Fruit fly (Drosophila melanogaster) whole organism, pupa: ENCODE results near the gene c12.2.

Source experiments
- CG10348 ChIP-seq: fragments of 200-800 bp; sonication (Bioruptor generic); IDR thresholded peaks from 2 replicates; pipeline ENCODE4 v1.3.6; 2022; ENCODE audit warnings: missing biosample characterization, missing genetic modification characterization
- CG12605 ChIP-seq: fragments of 200-800 bp; sonication (Bioruptor generic); IDR thresholded peaks from 2 replicates; pipeline ENCODE4 v1.3.6; 2022; ENCODE audit warnings: missing biosample characterization, missing genetic modification characterization
- CG13204 ChIP-seq: fragments of 200-800 bp; sonication (Bioruptor generic); optimal IDR thresholded peaks from 2 replicates; lab custom pipeline; 2018; ENCODE audit warnings: missing biosample characterization, mild to moderate bottlenecking, missing genetic modification characterization, moderate library complexity
- CG14655 ChIP-seq: fragments of 200-800 bp; sonication (Bioruptor generic); optimal IDR thresholded peaks from 3 replicates; lab custom pipeline; 2017; ENCODE audit warnings: mild to moderate bottlenecking, missing biosample characterization, missing genetic modification reagents, missing genetic modification characterization
- CG15710 ChIP-seq: fragments of 200-800 bp; sonication (Bioruptor generic); optimal IDR thresholded peaks from 2 replicates; lab custom pipeline; 2018; ENCODE audit warnings: missing biosample characterization, mild to moderate bottlenecking, missing genetic modification characterization, moderate library complexity
- CG17806 ChIP-seq: fragments of 200-800 bp; sonication (Bioruptor generic); optimal IDR thresholded peaks from 2 replicates; lab custom pipeline; 2018; ENCODE audit warnings: missing biosample characterization, mild to moderate bottlenecking, missing genetic modification characterization, moderate library complexity
- CG32121 ChIP-seq: fragments of 200-800 bp; sonication (Bioruptor generic); IDR thresholded peaks from 2 replicates; pipeline ENCODE4 v1.3.6; 2022; ENCODE audit warnings: missing biosample characterization, missing genetic modification characterization
- CG34367 ChIP-seq: fragments of 200-800 bp; sonication (Bioruptor generic); optimal IDR thresholded peaks from 2 replicates; lab custom pipeline; 2018; ENCODE audit warnings: missing biosample characterization, mild to moderate bottlenecking, missing genetic modification characterization
- CG4496 ChIP-seq: fragments of 200-800 bp; sonication (Bioruptor generic); IDR thresholded peaks from 3 replicates; pipeline ENCODE4 v1.3.6; 2022; ENCODE audit warnings: missing biosample characterization, missing genetic modification characterization
- CG8159 ChIP-seq: fragments of 200-800 bp; sonication (Bioruptor generic); optimal IDR thresholded peaks from 3 replicates; lab custom pipeline; 2018; ENCODE audit warnings: missing biosample characterization, mild to moderate bottlenecking, missing genetic modification characterization, moderate library complexity
- CG8301 ChIP-seq: fragments of 200-800 bp; sonication (Bioruptor generic); optimal IDR thresholded peaks from 2 replicates; lab custom pipeline; 2018; ENCODE audit warnings: missing biosample characterization, mild to moderate bottlenecking, missing genetic modification characterization
- CG9948 ChIP-seq: fragments of 200-800 bp; sonication (Bioruptor generic); optimal IDR thresholded peaks from 2 replicates; lab custom pipeline; 2018; ENCODE audit warnings: missing biosample characterization, mild to moderate bottlenecking, missing genetic modification characterization, moderate library complexity
- D1 ChIP-seq: fragments of 200-800 bp; sonication (Bioruptor generic); optimal IDR thresholded peaks from 2 replicates; lab custom pipeline; 2018; ENCODE audit warnings: missing biosample characterization, mild to moderate bottlenecking, missing genetic modification characterization, moderate library complexity
- EcR ChIP-seq: fragments of 200-800 bp; sonication (Bioruptor generic); optimal IDR thresholded peaks from 3 replicates; lab custom pipeline; 2019; ENCODE audit warnings: missing biosample characterization, missing genetic modification characterization, mild to moderate bottlenecking, moderate library complexity, missing genetic modification reagents
- Ets98B ChIP-seq: fragments of 200-800 bp; sonication (Bioruptor generic); IDR thresholded peaks from 2 replicates; pipeline ENCODE4 v1.3.6; 2022; ENCODE audit warnings: missing biosample characterization, missing genetic modification characterization
- Pif1A ChIP-seq: fragments of 200-800 bp; sonication (Bioruptor generic); optimal IDR thresholded peaks from 3 replicates; lab custom pipeline; 2016; ENCODE audit warnings: missing biosample characterization, missing genetic modification characterization
- Pif1B ChIP-seq: fragments of 200-800 bp; sonication (Bioruptor generic); optimal IDR thresholded peaks from 3 replicates; lab custom pipeline; 2016; ENCODE audit warnings: missing biosample characterization, missing genetic modification characterization
- Snoo ChIP-seq: fragments of 200-800 bp; sonication (Bioruptor generic); optimal IDR thresholded peaks from 3 replicates; lab custom pipeline; 2017; ENCODE audit warnings: missing biosample characterization, mild to moderate bottlenecking, missing genetic modification characterization, inconsistent platforms
- fd96Ca ChIP-seq: fragments of 200-800 bp; sonication (Bioruptor generic); IDR thresholded peaks from 3 replicates; pipeline ENCODE4 v1.3.6; 2022; ENCODE audit warnings: missing biosample characterization, missing genetic modification characterization
- gl ChIP-seq: fragments of 200-800 bp; sonication (Bioruptor generic); optimal IDR thresholded peaks from 2 replicates; lab custom pipeline; 2018; ENCODE audit warnings: missing biosample characterization, mild to moderate bottlenecking, missing genetic modification characterization
- rn ChIP-seq: fragments of 200-800 bp; sonication (Bioruptor generic); IDR thresholded peaks from 2 replicates; pipeline ENCODE4 v1.3.6; 2022; ENCODE audit warnings: missing biosample characterization, missing genetic modification characterization

Gene c12.2

dm6 chrX:9309959-9310658 is 9.1 kb upstream of the c12.2 start:
- TF ChIP-seq CG9948 (tag; lab: Kevin White, UChicago) (peak; percentile 1), rn (GFP tag; lab: Robert Waterston, UW) (no peak), Snoo (tag; lab: Kevin White, UChicago) (no peak), CG8159 (tag; lab: Kevin White, UChicago) (peak; percentile 22), Ets98B (GFP tag; lab: Robert Waterston, UW) (no peak), Pif1A (no peak)

dm6 chrX:9317100-9317499 is 2.1 kb upstream of the c12.2 start:
- TF ChIP-seq CG10348 (GFP tag; lab: Robert Waterston, UW), result no peak
- TF ChIP-seq CG32121 (GFP tag; lab: Robert Waterston, UW), result no peak
- TF ChIP-seq Snoo (tag; lab: Kevin White, UChicago), result no peak
- TF ChIP-seq Ets98B (GFP tag; lab: Robert Waterston, UW), result no peak
- TF ChIP-seq CG15710 (tag; lab: Kevin White, UChicago), result no peak
- TF ChIP-seq D1 (tag; lab: Kevin White, UChicago), result no peak
- TF ChIP-seq Pif1B, result no peak
- TF ChIP-seq CG13204 (GFP tag; lab: Kevin White, UChicago), result no peak
- no peak for TF ChIP-seq gl (tag; lab: Kevin White, UChicago)
- no peak for TF ChIP-seq CG8301
- TF ChIP-seq CG9948 (tag; lab: Kevin White, UChicago), result peak; percentile 15
- no peak for TF ChIP-seq Pif1A
- TF ChIP-seq CG34367, result peak; percentile 3
- no peak for TF ChIP-seq CG14655 (GFP tag; lab: Kevin White, UChicago)
- TF ChIP-seq CG17806 (tag; lab: Kevin White, UChicago), result peak; percentile 14
- TF ChIP-seq EcR (GFP tag; lab: Kevin White, UChicago), result no peak
- TF ChIP-seq CG8159 (tag; lab: Kevin White, UChicago), result peak; percentile 28
- no peak for TF ChIP-seq CG12605 (GFP tag; lab: Robert Waterston, UW)
- TF ChIP-seq CG4496 (GFP tag; lab: Robert Waterston, UW), result no peak
- TF ChIP-seq fd96Ca, result no peak
- no peak for TF ChIP-seq rn (GFP tag; lab: Robert Waterston, UW)

dm6 chrX:9330387-9330786 is 11.2 kb downstream of the c12.2 start, which contains the start of gene CG34450:
TSS of gene CG34450 (minus strand) at chrX:9330487.
- TF ChIP-seq CG14655 (GFP tag; lab: Kevin White, UChicago), result no peak
- TF ChIP-seq gl (tag; lab: Kevin White, UChicago), result no peak
- no peak for TF ChIP-seq CG15710 (tag; lab: Kevin White, UChicago)
- TF ChIP-seq CG8301, result no peak
- no peak for TF ChIP-seq rn (GFP tag; lab: Robert Waterston, UW)
- TF ChIP-seq Pif1A, result no peak
- no peak for TF ChIP-seq EcR (GFP tag; lab: Kevin White, UChicago)
- TF ChIP-seq CG32121 (GFP tag; lab: Robert Waterston, UW), result no peak
- no peak for TF ChIP-seq CG10348 (GFP tag; lab: Robert Waterston, UW)
- TF ChIP-seq CG9948 (tag; lab: Kevin White, UChicago), result no peak
- no peak for TF ChIP-seq CG17806 (tag; lab: Kevin White, UChicago)
- TF ChIP-seq CG4496 (GFP tag; lab: Robert Waterston, UW), result no peak
- no peak for TF ChIP-seq CG13204 (GFP tag; lab: Kevin White, UChicago)
- TF ChIP-seq CG8159 (tag; lab: Kevin White, UChicago), result no peak
- TF ChIP-seq fd96Ca, result no peak
- TF ChIP-seq Ets98B (GFP tag; lab: Robert Waterston, UW), result no peak
- TF ChIP-seq Pif1B, result no peak
- no peak for TF ChIP-seq CG34367
- no peak for TF ChIP-seq Snoo (tag; lab: Kevin White, UChicago)
- no peak for TF ChIP-seq D1 (tag; lab: Kevin White, UChicago)

dm6 chrX:9332208-9332607 is 13.0 kb downstream of the c12.2 start:
- TF ChIP-seq CG12605 (GFP tag; lab: Robert Waterston, UW) (no peak), CG4496 (GFP tag; lab: Robert Waterston, UW) (0 out of 3 replicates have a peak, but pooled peaks have one; percentile 9), CG8301 (peak; percentile 15)

- TF ChIP-seq CG8159 (tag; lab: Kevin White, UChicago) (peak; percentile 87), CG13204 (GFP tag; lab: Kevin White, UChicago) (peak; percentile 23), Pif1A (peak; percentile 89), CG4496 (GFP tag; lab: Robert Waterston, UW) (peak; percentile 94), Ets98B (GFP tag; lab: Robert Waterston, UW) (peak; percentile 88), CG10348 (GFP tag; lab: Robert Waterston, UW) (peak; percentile 59), CG8301 (peak; percentile 85), D1 (tag; lab: Kevin White, UChicago) (peak; percentile 59), CG9948 (tag; lab: Kevin White, UChicago) (peak; percentile 74), CG12605 (GFP tag; lab: Robert Waterston, UW) (peak; percentile 62), CG15710 (tag; lab: Kevin White, UChicago) (peak; percentile 85), CG17806 (tag; lab: Kevin White, UChicago) (peak; percentile 86), CG34367 (peak; percentile 79), CG14655 (GFP tag; lab: Kevin White, UChicago) (peak; percentile 83), rn (GFP tag; lab: Robert Waterston, UW) (peak; percentile 57), fd96Ca (peak; percentile 90), EcR (GFP tag; lab: Kevin White, UChicago) (peak; percentile 84), Pif1B (peak; percentile 80), Snoo (tag; lab: Kevin White, UChicago) (peak; percentile 96), gl (tag; lab: Kevin White, UChicago) (peak; percentile 76), CG32121 (GFP tag; lab: Robert Waterston, UW) (peak; percentile 86)
These were observed 24.6 kb downstream of the c12.2 start for dm6 chrX:9343480-9344477.
